Fruit fly (Drosophila melanogaster) whole organism, embryonic: Measurements from ENCODE around the gene nbs.

Experiments
- Abd-B ChIP-seq: fragments of 200-800 bp; sonication (Bioruptor generic); optimal IDR thresholded peaks from 2 replicates; lab custom pipeline; 2018; ENCODE audit warnings: missing biosample characterization, mild to moderate bottlenecking, missing genetic modification characterization, moderate library complexity
- Atf6 ChIP-seq: fragments of 200-800 bp; sonication (Bioruptor generic); IDR thresholded peaks from 2 replicates; pipeline ENCODE4 v1.3.6; 2022; ENCODE audit warnings: missing biosample characterization, missing genetic modification characterization
- B-H2 ChIP-seq: fragments of 200-800 bp; sonication (Bioruptor generic); optimal IDR thresholded peaks from 2 replicates; lab custom pipeline; 2018; ENCODE audit warnings: missing biosample characterization, mild to moderate bottlenecking, missing genetic modification characterization
- Blimp-1 ChIP-seq: fragments of 200-800 bp; sonication (Bioruptor generic); optimal IDR thresholded peaks from 3 replicates; lab custom pipeline; 2018; ENCODE audit warnings: missing biosample characterization, missing genetic modification characterization, mild to moderate bottlenecking, moderate library complexity, missing genetic modification reagents
- CG10431 ChIP-seq: fragments of 200-800 bp; sonication (Bioruptor generic); optimal IDR thresholded peaks from 3 replicates; lab custom pipeline; 2018; ENCODE audit warnings: missing biosample characterization, mild to moderate bottlenecking, missing genetic modification characterization
- CG11398 ChIP-seq: fragments of 200-800 bp; sonication (Bioruptor generic); optimal IDR thresholded peaks from 2 replicates; lab custom pipeline; 2016; ENCODE audit warnings: missing biosample characterization, missing genetic modification characterization
- CG11695 ChIP-seq: fragments of 200-800 bp; sonication (Bioruptor generic); IDR thresholded peaks from 3 replicates; pipeline ENCODE4 v1.3.6; 2022; ENCODE audit warnings: missing biosample characterization, missing genetic modification characterization
- CG11723 ChIP-seq: fragments of 200-800 bp; sonication (Bioruptor generic); optimal IDR thresholded peaks from 2 replicates; lab custom pipeline; 2017; ENCODE audit warnings: missing biosample characterization, mild to moderate bottlenecking, missing genetic modification characterization
- CG12236 ChIP-seq: fragments of 200-800 bp; sonication (Bioruptor generic); optimal IDR thresholded peaks from 2 replicates; lab custom pipeline; 2016; ENCODE audit warnings: missing biosample characterization, missing genetic modification characterization
- CG12299 ChIP-seq: fragments of 200-800 bp; sonication (Bioruptor generic); optimal IDR thresholded peaks from 2 replicates; lab custom pipeline; 2018; ENCODE audit warnings: missing biosample characterization, mild to moderate bottlenecking, missing genetic modification characterization
- CG12769 ChIP-seq: fragments of 200-800 bp; sonication (Bioruptor generic); optimal IDR thresholded peaks from 2 replicates; lab custom pipeline; 2019; ENCODE audit warnings: missing biosample characterization, mild to moderate bottlenecking, missing genetic modification characterization, moderate library complexity
- CG13775 ChIP-seq: fragments of 200-800 bp; sonication (Bioruptor generic); optimal IDR thresholded peaks from 3 replicates; lab custom pipeline; 2017; ENCODE audit warnings: missing biosample characterization, mild to moderate bottlenecking, missing genetic modification characterization
- CG17359 ChIP-seq: fragments of 200-800 bp; sonication (Bioruptor generic); optimal IDR thresholded peaks from 3 replicates; lab custom pipeline; 2018; ENCODE audit warnings: missing biosample characterization, mild to moderate bottlenecking, missing genetic modification characterization, moderate library complexity
- CG17802 ChIP-seq: fragments of 200-800 bp; sonication (Bioruptor generic); optimal IDR thresholded peaks from 2 replicates; lab custom pipeline; 2018; ENCODE audit warnings: missing biosample characterization, mild to moderate bottlenecking, missing genetic modification characterization, moderate library complexity
- CG18599 ChIP-seq: fragments of 200-800 bp; sonication (Bioruptor generic); optimal IDR thresholded peaks from 3 replicates; lab custom pipeline; 2017; ENCODE audit warnings: missing biosample characterization, missing genetic modification characterization, mild to moderate bottlenecking, moderate library complexity, missing genetic modification reagents
- CG2120 ChIP-seq: fragments of 200-800 bp; sonication (Bioruptor generic); optimal IDR thresholded peaks from 3 replicates; lab custom pipeline; 2016; ENCODE audit warnings: missing biosample characterization, missing genetic modification characterization
- CG2199 ChIP-seq: fragments of 200-800 bp; sonication (Bioruptor generic); IDR thresholded peaks from 3 replicates; pipeline ENCODE4 v1.3.6; 2022; ENCODE audit warnings: missing biosample characterization, missing genetic modification characterization
- CG2712 ChIP-seq: fragments of 200-800 bp; optimal IDR thresholded peaks from 3 replicates; lab custom pipeline; 2019; ENCODE audit warnings: missing biosample characterization, mild to moderate bottlenecking, missing genetic modification characterization, moderate library complexity
- CG30403 ChIP-seq: fragments of 200-800 bp; sonication (Bioruptor generic); optimal IDR thresholded peaks from 3 replicates; lab custom pipeline; 2016; ENCODE audit warnings: missing biosample characterization, missing genetic modification characterization
- CG31388 ChIP-seq: fragments of 200-800 bp; sonication (Bioruptor generic); optimal IDR thresholded peaks from 2 replicates; lab custom pipeline; 2016; ENCODE audit warnings: missing biosample characterization, missing genetic modification characterization
- CG3407 ChIP-seq: fragments of 200-800 bp; sonication (Bioruptor generic); optimal IDR thresholded peaks from 2 replicates; lab custom pipeline; 2018; ENCODE audit warnings: missing biosample characterization, mild to moderate bottlenecking, missing genetic modification characterization
- CG3726 ChIP-seq: fragments of 200-800 bp; sonication (Bioruptor generic); IDR thresholded peaks from 3 replicates; pipeline ENCODE4, ENCODE4 v1.3.6; 2022; ENCODE audit warnings: missing biosample characterization, missing genetic modification characterization
- CG5245 ChIP-seq: fragments of 200-800 bp; sonication (Bioruptor generic); optimal IDR thresholded peaks from 3 replicates; lab custom pipeline; 2016; ENCODE audit warnings: missing biosample characterization, missing genetic modification characterization
- CG6272 ChIP-seq: fragments of 200-800 bp; sonication (Bioruptor generic); IDR thresholded peaks from 2 replicates; pipeline ENCODE4 v1.3.6; 2022; ENCODE audit warnings: missing biosample characterization, missing genetic modification characterization
- CG6683 ChIP-seq: fragments of 200-800 bp; sonication (Bioruptor generic); optimal IDR thresholded peaks from 2 replicates; lab custom pipeline; 2017; ENCODE audit warnings: missing biosample characterization, mild to moderate bottlenecking, missing genetic modification characterization, missing genetic modification reagents
- CG6791 ChIP-seq: fragments of 200-800 bp; sonication (Bioruptor generic); IDR thresholded peaks from 3 replicates; pipeline ENCODE4 v1.3.6; 2022; ENCODE audit warnings: missing biosample characterization, missing genetic modification characterization; ENCODE audit not compliant: partially characterized antibody
- CG7786 ChIP-seq: fragments of 200-800 bp; sonication (Bioruptor generic); optimal IDR thresholded peaks from 2 replicates; lab custom pipeline; 2016; ENCODE audit warnings: missing biosample characterization, missing genetic modification characterization
- CG8765 ChIP-seq: fragments of 200-800 bp; sonication (Bioruptor generic); IDR thresholded peaks from 2 replicates; pipeline ENCODE4 v1.3.6; 2022; ENCODE audit warnings: missing biosample characterization, missing genetic modification characterization
- CG9609 ChIP-seq: fragments of 200-800 bp; sonication (Bioruptor generic); optimal IDR thresholded peaks from 3 replicates; lab custom pipeline; 2016; ENCODE audit warnings: missing biosample characterization, missing genetic modification characterization
- D19A ChIP-seq: fragments of 200-800 bp; optimal IDR thresholded peaks from 3 replicates; lab custom pipeline; 2019; ENCODE audit warnings: missing biosample characterization, mild to moderate bottlenecking, missing genetic modification characterization, moderate library complexity
- Dbx ChIP-seq: fragments of 200-800 bp; sonication (Bioruptor generic); IDR thresholded peaks from 3 replicates; pipeline ENCODE4 v1.3.6; 2022; ENCODE audit warnings: missing biosample characterization, missing genetic modification characterization
- Doc3 ChIP-seq: fragments of 200-800 bp; sonication (Bioruptor generic); IDR thresholded peaks from 3 replicates; pipeline ENCODE4 v1.3.6; 2022; ENCODE audit warnings: missing biosample characterization, missing genetic modification characterization; ENCODE audit not compliant: partially characterized antibody
- Pdp1 ChIP-seq, 2 experiments: fragments of 200-800 bp; sonication (Bioruptor generic); optimal IDR thresholded peaks; 3 replicates each; lab custom pipeline; 2016; ENCODE audit warnings: missing biosample characterization in 2 of 2, missing genetic modification characterization in 2 of 2, mild to moderate bottlenecking in 1 of 2, moderate library complexity in 1 of 2
- Rfx ChIP-seq: fragments of 200-800 bp; sonication (Bioruptor generic); IDR thresholded peaks from 2 replicates; pipeline ENCODE4 v1.3.6; 2022; ENCODE audit warnings: missing biosample characterization, missing genetic modification characterization
- Xrp1 ChIP-seq: fragments of 200-800 bp; sonication (Bioruptor generic); IDR thresholded peaks from 2 replicates; pipeline ENCODE4 v1.3.6; 2022; ENCODE audit warnings: missing biosample characterization, missing genetic modification characterization
- aop ChIP-seq: fragments of 200-800 bp; sonication (Bioruptor generic); IDR thresholded peaks from 2 replicates; pipeline ENCODE4 v1.3.6; 2022; ENCODE audit warnings: missing biosample characterization, missing genetic modification characterization
- br ChIP-seq: fragments of >200 bp; optimal IDR thresholded peaks from 2 replicates; lab custom pipeline; 2017
- dmrt99B ChIP-seq: fragments of 200-800 bp; sonication (Bioruptor generic); optimal IDR thresholded peaks from 2 replicates; lab custom pipeline; 2018; ENCODE audit warnings: missing biosample characterization, mild to moderate bottlenecking, missing genetic modification characterization, moderate library complexity
- jing ChIP-seq: fragments of 200-800 bp; sonication (Bioruptor generic); optimal IDR thresholded peaks from 2 replicates; lab custom pipeline; 2018; ENCODE audit warnings: missing biosample characterization, mild to moderate bottlenecking, missing genetic modification characterization
- klu ChIP-seq: fragments of 200-800 bp; sonication (Bioruptor generic); IDR thresholded peaks from 2 replicates; pipeline ENCODE4 v1.3.6; 2022; ENCODE audit warnings: missing biosample characterization, missing genetic modification characterization
- lmd ChIP-seq: fragments of 200-800 bp; sonication (Bioruptor generic); IDR thresholded peaks from 2 replicates; pipeline ENCODE4 v1.3.6; 2022; ENCODE audit warnings: missing biosample characterization, missing genetic modification characterization
- maf-S ChIP-seq: fragments of 200-800 bp; sonication (Bioruptor generic); optimal IDR thresholded peaks from 2 replicates; lab custom pipeline; 2016; ENCODE audit warnings: missing biosample characterization, missing genetic modification characterization
- nerfin-1 ChIP-seq: fragments of 200-800 bp; sonication (Bioruptor generic); optimal IDR thresholded peaks from 3 replicates; lab custom pipeline; 2019; ENCODE audit warnings: missing biosample characterization, mild to moderate bottlenecking, missing genetic modification characterization, moderate library complexity
- otp ChIP-seq: fragments of 200-800 bp; sonication (Bioruptor generic); IDR thresholded peaks from 3 replicates; pipeline ENCODE4, ENCODE4 v1.3.6; 2022; ENCODE audit warnings: missing biosample characterization, missing genetic modification characterization
- phol ChIP-seq: fragments of 200-800 bp; sonication (Bioruptor generic); optimal IDR thresholded peaks from 3 replicates; lab custom pipeline; 2018; ENCODE audit warnings: missing biosample characterization, mild to moderate bottlenecking, missing genetic modification characterization, moderate library complexity
- pros ChIP-seq: fragments of 200-800 bp; sonication (Bioruptor generic); optimal IDR thresholded peaks from 3 replicates; lab custom pipeline; 2019; ENCODE audit warnings: missing biosample characterization, mild to moderate bottlenecking, missing genetic modification characterization, moderate library complexity
- scrt ChIP-seq: fragments of 200-800 bp; sonication (Bioruptor generic); optimal IDR thresholded peaks from 2 replicates; lab custom pipeline; 2018; ENCODE audit warnings: missing biosample characterization, mild to moderate bottlenecking, missing genetic modification characterization, moderate library complexity
- sim ChIP-seq: fragments of 200-800 bp; sonication (Bioruptor generic); IDR thresholded peaks from 2 replicates; pipeline ENCODE4 v1.3.6; 2022; ENCODE audit warnings: missing biosample characterization, missing genetic modification characterization
- slp2 ChIP-seq: fragments of 200-800 bp; sonication (Bioruptor generic); optimal IDR thresholded peaks from 2 replicates; lab custom pipeline; 2016; ENCODE audit warnings: missing biosample characterization, missing genetic modification characterization
- sr ChIP-seq: fragments of 200-800 bp; sonication (Bioruptor generic); IDR thresholded peaks from 3 replicates; pipeline ENCODE4 v1.3.6; 2022; ENCODE audit warnings: missing biosample characterization, missing genetic modification characterization
- yki ChIP-seq: fragments of >200 bp; optimal IDR thresholded peaks from 3 replicates; lab custom pipeline; 2018

Gene nbs

DNA sequence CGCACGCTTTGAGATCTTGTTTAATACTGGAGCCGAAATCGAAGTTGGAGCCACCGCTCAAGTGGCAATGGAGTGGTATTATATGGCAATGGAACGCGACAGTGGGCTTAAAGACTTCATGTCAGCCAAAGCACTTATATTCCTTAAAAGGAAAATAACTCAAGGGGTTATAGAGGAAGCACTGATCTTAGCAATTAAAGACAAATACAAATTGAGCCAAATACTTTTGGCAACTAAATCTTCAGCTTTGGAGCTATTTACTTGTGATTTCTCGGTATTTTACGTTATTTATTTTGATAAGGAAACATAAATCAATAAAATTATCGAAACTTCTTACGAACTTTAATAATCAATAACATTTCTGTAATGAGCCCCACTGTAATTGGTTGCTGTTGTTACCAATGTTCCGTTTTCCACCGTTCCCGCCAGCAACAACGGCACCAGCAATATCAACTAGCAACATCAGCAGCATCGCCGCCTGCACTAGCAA is 21.1 kb upstream of the nbs start (continued):
- peak; percentile 91 for TF ChIP-seq lmd (GFP tag; lab: Robert Waterston, UW)
- TF ChIP-seq pros: peak; percentile 27
- TF ChIP-seq sr (GFP tag; lab: Robert Waterston, UW): peak; percentile 62; the same call in 1 of the 3 replicates
- no peak for TF ChIP-seq yki (lab: Kevin White, UChicago)
- TF ChIP-seq otp: peak; percentile 61; the same call in 1 of the 3 replicates
- TF ChIP-seq nerfin-1 (tag; lab: Kevin White, UChicago): peak; percentile 30
- peak; percentile 78; the same call in 1 of the 2 replicates for TF ChIP-seq sim (GFP tag; lab: Robert Waterston, UW)
- peak; percentile 68 for TF ChIP-seq scrt
- peak; percentile 7 for TF ChIP-seq CG12236 (GFP tag; lab: Kevin White, UChicago)
- TF ChIP-seq CG31388 (GFP tag; lab: Kevin White, UChicago): peak; percentile 87
- 0 out of 2 replicates have a peak, but pooled peaks have one; percentile 5 for TF ChIP-seq aop
- TF ChIP-seq CG17359 (tag; lab: Kevin White, UChicago): peak; percentile 88
- TF ChIP-seq maf-S (GFP tag; lab: Kevin White, UChicago): peak; percentile 80
- TF ChIP-seq Xrp1 (GFP tag; lab: Robert Waterston, UW): peak; percentile 87
- no peak for TF ChIP-seq CG6791 (GFP tag; lab: Robert Waterston, UW)
- TF ChIP-seq CG18599: peak; percentile 89
- no peak for TF ChIP-seq CG12769 (tag; lab: Kevin White, UChicago)
- TF ChIP-seq CG13775: peak; percentile 70
- TF ChIP-seq br: no peak
- peak; percentile 70 for TF ChIP-seq CG6272
- peak; percentile 69; the same call in 2 of the 3 replicates for TF ChIP-seq Dbx (GFP tag; lab: Robert Waterston, UW)
- peak; percentile 31 for TF ChIP-seq slp2 (GFP tag; lab: Kevin White, UChicago)
- TF ChIP-seq jing: peak; percentile 36
- peak; percentile 13 for TF ChIP-seq B-H2 (GFP tag; lab: Kevin White, UChicago)
- TF ChIP-seq Atf6 (GFP tag; lab: Robert Waterston, UW): peak; percentile 85
- TF ChIP-seq phol (tag; lab: Kevin White, UChicago): peak; percentile 94
- peak; percentile 70 for TF ChIP-seq CG2120 (GFP tag; lab: Kevin White, UChicago)
- peak; percentile 70 for TF ChIP-seq CG17802
- peak; percentile 92 for TF ChIP-seq Blimp-1 (GFP tag; lab: Kevin White, UChicago)
- peak; percentile 86 for TF ChIP-seq CG6683
- peak; percentile 74 for TF ChIP-seq CG3407 (GFP tag; lab: Kevin White, UChicago)
- peak; percentile 95 for TF ChIP-seq dmrt99B (tag; lab: Kevin White, UChicago)
- TF ChIP-seq CG2712 (tag; lab: Kevin White, UChicago): peak; percentile 95
- no peak for TF ChIP-seq CG2199 (GFP tag; lab: Robert Waterston, UW)
- peak; percentile 58 to 76 for TF ChIP-seq Pdp1 (GFP tag; optimal IDR thresholded peaks at IDR 0.05; lab: Kevin White, UChicago)
- peak; percentile 89 for TF ChIP-seq CG5245 (GFP tag; lab: Kevin White, UChicago)
- peak; percentile 60 for TF ChIP-seq CG12299 (tag; lab: Kevin White, UChicago)
- TF ChIP-seq CG10431 (GFP tag; lab: Kevin White, UChicago): peak; percentile 28
- TF ChIP-seq CG9609 (GFP tag; lab: Kevin White, UChicago): peak; percentile 50
- peak; percentile 58 for TF ChIP-seq Abd-B
- peak; percentile 94 for TF ChIP-seq CG11695 (GFP tag; lab: Robert Waterston, UW)
- peak; percentile 92 for TF ChIP-seq D19A (tag; lab: Kevin White, UChicago)
- no peak for TF ChIP-seq Doc3 (GFP tag; lab: Robert Waterston, UW)
- TF ChIP-seq CG11398 (GFP tag; lab: Kevin White, UChicago): no peak
- peak; percentile 91 for TF ChIP-seq CG30403 (GFP tag; lab: Kevin White, UChicago)
- TF ChIP-seq Rfx (GFP tag; lab: Robert Waterston, UW): peak; percentile 85
- TF ChIP-seq CG7786 (GFP tag; lab: Kevin White, UChicago): peak; percentile 41
- TF ChIP-seq klu (GFP tag; lab: Robert Waterston, UW): peak; percentile 55; the same call in 1 of the 2 replicates
- TF ChIP-seq CG11723 (GFP tag; lab: Kevin White, UChicago): peak; percentile 59
- TF ChIP-seq CG3726 (GFP tag; lab: Robert Waterston, UW): peak; percentile 90
- peak; percentile 33; the same call in 1 of the 2 replicates for TF ChIP-seq CG8765 (GFP tag; lab: Robert Waterston, UW)
